Worm (Caenorhabditis elegans) whole organism, late embryonic: ENCODE results near the gene F16H6.9.
"Not testable (repeated sequence)": the region's sequence is repeated elsewhere in the genome, so short reads cannot be mapped to it uniquely, and the experiment has no call there.

ENCODE experiments used
- C38D4.7 ChIP-seq: fragments of 200-800 bp; sonication (Bioruptor generic); optimal IDR thresholded peaks from 2 replicates; lab custom pipeline; 2018; ENCODE audit warnings: mild to moderate bottlenecking, missing genetic modification characterization, moderate library complexity, missing compliant biosample characterization
- F13H6.1 ChIP-seq: sonication (generic microtip); optimal IDR thresholded peaks from 2 replicates; lab custom pipeline; 2016; ENCODE audit warnings: missing genetic modification characterization, missing compliant biosample characterization
- K09A11.1 ChIP-seq: sonication (generic microtip); optimal IDR thresholded peaks from 2 replicates; lab custom pipeline; 2017; ENCODE audit warnings: antibody characterized with exemption, mild to moderate bottlenecking, missing genetic modification characterization, missing compliant biosample characterization; ENCODE audit not compliant: insufficient read depth
- Y22D7AL.16 ChIP-seq: sonication (generic microtip); optimal IDR thresholded peaks from 2 replicates; lab custom pipeline; 2016; ENCODE audit warnings: missing genetic modification characterization, missing compliant biosample characterization
- ceh-18 ChIP-seq: sonication (generic microtip); optimal IDR thresholded peaks from 2 replicates; lab custom pipeline; 2016; ENCODE audit warnings: missing genetic modification characterization, missing compliant biosample characterization
- ceh-22 ChIP-seq: sonication (generic microtip); optimal IDR thresholded peaks from 2 replicates; lab custom pipeline; 2017; ENCODE audit warnings: missing biosample characterization, missing genetic modification characterization
- ceh-24 ChIP-seq: sonication (generic microtip); optimal IDR thresholded peaks from 2 replicates; lab custom pipeline; 2016; ENCODE audit warnings: mild to moderate bottlenecking, missing genetic modification characterization, missing compliant biosample characterization
- ceh-30 ChIP-seq: fragments of 150-350 bp; optimal IDR thresholded peaks from 2 replicates; lab custom pipeline; 2014; ENCODE audit warnings: missing biosample characterization, missing genetic modification characterization
- ceh-34 ChIP-seq: sonication (generic microtip); optimal IDR thresholded peaks from 2 replicates; lab custom pipeline; 2016; ENCODE audit warnings: mild to moderate bottlenecking, missing genetic modification characterization, missing compliant biosample characterization
- ceh-48 ChIP-seq: sonication (generic microtip); optimal IDR thresholded peaks from 2 replicates; lab custom pipeline; 2016; ENCODE audit warnings: missing genetic modification characterization, inconsistent platforms, missing compliant biosample characterization
- ceh-6 ChIP-seq: fragments of 200-800 bp; sonication (Bioruptor generic); optimal IDR thresholded peaks from 2 replicates; lab custom pipeline; 2018; ENCODE audit warnings: mild to moderate bottlenecking, missing genetic modification characterization, missing compliant biosample characterization
- ceh-9 ChIP-seq: sonication (generic microtip); optimal IDR thresholded peaks from 2 replicates; lab custom pipeline; 2016; ENCODE audit warnings: mild to moderate bottlenecking, missing genetic modification characterization, inconsistent platforms, missing compliant biosample characterization
- che-1 ChIP-seq: sonication (generic microtip); optimal IDR thresholded peaks from 2 replicates; lab custom pipeline; 2016; ENCODE audit warnings: mild to moderate bottlenecking, missing genetic modification characterization, missing compliant biosample characterization
- dmd-4 ChIP-seq: sonication (generic microtip); optimal IDR thresholded peaks from 2 replicates; lab custom pipeline; 2016; ENCODE audit warnings: borderline replicate concordance, missing genetic modification characterization, missing compliant biosample characterization
- dve-1 ChIP-seq: sonication (generic microtip); optimal IDR thresholded peaks from 2 replicates; lab custom pipeline; 2017; ENCODE audit warnings: antibody characterized with exemption, mild to moderate bottlenecking, missing genetic modification characterization, missing compliant biosample characterization
- elt-2 ChIP-seq: sonication (generic microtip); optimal IDR thresholded peaks from 2 replicates; lab custom pipeline; 2016; ENCODE audit warnings: missing genetic modification reagents, missing genetic modification characterization, missing compliant biosample characterization
- elt-4 ChIP-seq: sonication (generic microtip); optimal IDR thresholded peaks from 2 replicates; lab custom pipeline; 2016; ENCODE audit warnings: missing genetic modification characterization, missing compliant biosample characterization
- ets-4 ChIP-seq: sonication (generic microtip); optimal IDR thresholded peaks from 2 replicates; lab custom pipeline; 2016; ENCODE audit warnings: missing genetic modification characterization, missing compliant biosample characterization
- eyg-1 ChIP-seq: sonication (generic microtip); optimal IDR thresholded peaks from 2 replicates; lab custom pipeline; 2016; ENCODE audit warnings: missing genotype, missing genetic modification characterization, missing compliant biosample characterization
- fax-1 ChIP-seq: sonication (generic microtip); optimal IDR thresholded peaks from 2 replicates; lab custom pipeline; 2016; ENCODE audit warnings: missing genotype, missing genetic modification characterization, missing compliant biosample characterization
- fkh-10 ChIP-seq: fragments of 150-350 bp; optimal IDR thresholded peaks from 2 replicates; lab custom pipeline; 2014; ENCODE audit warnings: missing biosample characterization, missing genetic modification reagents, missing genetic modification characterization
- fkh-6 ChIP-seq: sonication (generic microtip); optimal IDR thresholded peaks from 2 replicates; lab custom pipeline; 2016; ENCODE audit warnings: missing genetic modification characterization, missing compliant biosample characterization
- gmeb-2 ChIP-seq: sonication (generic microtip); optimal IDR thresholded peaks from 2 replicates; lab custom pipeline; 2016; ENCODE audit warnings: missing genetic modification characterization, inconsistent platforms, missing compliant biosample characterization
- hlh-13 ChIP-seq: fragments of 200-800 bp; sonication (Bioruptor generic); optimal IDR thresholded peaks from 2 replicates; lab custom pipeline; 2018; ENCODE audit warnings: mild to moderate bottlenecking, missing genetic modification characterization, missing compliant biosample characterization
- hlh-30 ChIP-seq: sonication (generic microtip); optimal IDR thresholded peaks from 2 replicates; lab custom pipeline; 2017; ENCODE audit warnings: antibody characterized with exemption, missing genetic modification characterization, missing compliant biosample characterization; ENCODE audit not compliant: insufficient read depth
- hlh-6 ChIP-seq: sonication (generic microtip); optimal IDR thresholded peaks from 2 replicates; lab custom pipeline; 2016; ENCODE audit warnings: missing genotype, missing genetic modification characterization, missing compliant biosample characterization
- lim-6 ChIP-seq: sonication (generic microtip); optimal IDR thresholded peaks from 2 replicates; lab custom pipeline; 2016; ENCODE audit warnings: missing genetic modification characterization, missing compliant biosample characterization
- madf-2 ChIP-seq: sonication (generic microtip); optimal IDR thresholded peaks from 2 replicates; lab custom pipeline; 2017; ENCODE audit warnings: missing genetic modification characterization, missing compliant biosample characterization
- npax-4 ChIP-seq: sonication (generic microtip); optimal IDR thresholded peaks from 2 replicates; lab custom pipeline; 2016; ENCODE audit warnings: missing genetic modification characterization, missing compliant biosample characterization
- odd-2 ChIP-seq: sonication (generic microtip); optimal IDR thresholded peaks from 2 replicates; lab custom pipeline; 2017; ENCODE audit warnings: antibody characterized with exemption, mild to moderate bottlenecking, missing genetic modification characterization, missing compliant biosample characterization
- pha-2 ChIP-seq: sonication (generic microtip); optimal IDR thresholded peaks from 2 replicates; lab custom pipeline; 2017; ENCODE audit warnings: mild to moderate bottlenecking, missing genetic modification characterization, missing compliant biosample characterization
- pha-4 ChIP-seq: fragments of 150-350 bp; optimal IDR thresholded peaks from 2 replicates; lab custom pipeline; 2018; ENCODE audit warnings: missing biosample characterization, missing genetic modification reagents, missing genetic modification characterization
- pqm-1 ChIP-seq: sonication (generic microtip); optimal IDR thresholded peaks from 2 replicates; lab custom pipeline; 2016; ENCODE audit warnings: missing genetic modification characterization, missing compliant biosample characterization
- rnt-1 ChIP-seq: sonication (generic microtip); optimal IDR thresholded peaks from 2 replicates; lab custom pipeline; 2016; ENCODE audit warnings: missing genetic modification characterization, missing compliant biosample characterization
- sox-2 ChIP-seq: fragments of 200-800 bp; sonication (Bioruptor generic); IDR thresholded peaks from 2 replicates; pipeline ENCODE4 v1.3.6; 2022; ENCODE audit warnings: missing genetic modification reagents, missing genetic modification characterization, missing compliant biosample characterization
- sox-4 ChIP-seq: sonication (generic microtip); optimal IDR thresholded peaks from 2 replicates; lab custom pipeline; 2017; ENCODE audit warnings: mild to moderate bottlenecking, missing genetic modification characterization, inconsistent platforms, missing compliant biosample characterization
- syd-9 ChIP-seq: sonication (generic microtip); optimal IDR thresholded peaks from 2 replicates; lab custom pipeline; 2016; ENCODE audit warnings: mild to moderate bottlenecking, missing genetic modification characterization, moderate library complexity, missing compliant biosample characterization
- tbx-2 ChIP-seq: sonication (generic microtip); optimal IDR thresholded peaks from 2 replicates; lab custom pipeline; 2016; ENCODE audit warnings: missing genetic modification characterization, missing compliant biosample characterization
- tbx-7 ChIP-seq: sonication (generic microtip); optimal IDR thresholded peaks from 2 replicates; lab custom pipeline; 2016; ENCODE audit warnings: missing genotype, missing genetic modification characterization, missing compliant biosample characterization
- unc-42 ChIP-seq: sonication (generic microtip); optimal IDR thresholded peaks from 2 replicates; lab custom pipeline; 2016; ENCODE audit warnings: missing genotype, missing genetic modification characterization, missing compliant biosample characterization
- unc-86 ChIP-seq: sonication (generic microtip); optimal IDR thresholded peaks from 2 replicates; lab custom pipeline; 2016; ENCODE audit warnings: missing genetic modification characterization, missing compliant biosample characterization
- zip-5 ChIP-seq: sonication (generic microtip); optimal IDR thresholded peaks from 2 replicates; lab custom pipeline; 2016; ENCODE audit warnings: missing genetic modification characterization, missing compliant biosample characterization

Gene F16H6.9

DNA sequence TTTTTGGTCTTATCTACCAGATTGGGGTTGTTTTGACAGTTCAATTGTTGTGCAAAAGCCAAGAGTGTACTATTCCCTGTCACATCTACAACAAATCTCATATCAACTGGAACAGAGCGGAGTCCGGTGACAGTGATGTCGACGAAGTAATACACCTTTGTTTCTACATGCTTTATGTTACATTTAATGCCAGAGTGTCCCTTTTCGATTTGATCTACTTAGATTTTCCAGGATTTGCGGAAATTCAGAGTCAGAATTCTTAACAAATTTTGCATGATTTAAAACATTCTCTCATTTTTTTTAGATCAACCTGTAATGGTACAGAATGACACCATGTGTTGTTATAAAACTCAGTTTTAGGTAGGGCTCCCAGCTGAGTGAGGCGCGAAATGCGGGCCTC is 709 bp upstream of the F16H6.9 start, which contains the start of gene F16H6.8:
Gene F16H6.8 (minus strand): TSS at position 101 of the 400 bp plus-strand sequence.
- not testable (repeated sequence) for TF ChIP-seq hlh-13 (GFP tag; lab: Kevin White, UChicago); ceh-30 (tag; lab: Kevin White, UChicago); npax-4 (tag; lab: Kevin White, UChicago)
- TF ChIP-seq, all 69 proteins: peak for 0; not testable (repeated sequence) for 69

DNA sequence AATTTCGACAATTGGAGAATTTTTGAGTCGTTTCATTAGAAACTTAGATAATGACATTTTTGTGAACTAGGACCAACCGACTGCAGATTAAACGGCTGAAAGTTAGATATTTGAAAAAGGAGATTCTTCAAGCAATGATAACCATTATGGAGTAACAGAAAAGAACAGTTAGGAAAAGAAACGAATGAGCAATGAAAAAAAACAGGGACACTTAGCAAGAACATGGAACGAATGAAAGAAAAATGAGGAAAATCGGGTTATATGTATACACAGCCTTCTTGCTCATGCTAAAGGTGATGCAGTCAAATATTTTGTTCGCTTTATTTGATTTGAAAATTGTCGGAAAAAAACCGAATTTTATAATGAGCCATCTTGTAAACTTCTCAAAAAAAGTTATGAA is 7.5 kb downstream of the F16H6.9 start, which contains the start of gene F16H6.10:
Gene F16H6.10 (minus strand): TSS at position 101 of the 400 bp plus-strand sequence.
- TF ChIP-seq unc-42 (no peak), hlh-30 (tag; lab: Kevin White, UChicago) (no peak), ceh-24 (tag; lab: Kevin White, UChicago) (no peak), hlh-13 (GFP tag; lab: Kevin White, UChicago) (no peak), ceh-48 (tag; lab: Kevin White, UChicago) (no peak), odd-2 (tag; lab: Kevin White, UChicago) (no peak), ceh-6 (no peak), ceh-18 (tag; lab: Kevin White, UChicago) (no peak), sox-2 (GFP tag; lab: Robert Waterston, UW) (no peak), madf-2 (no peak), unc-86 (tag; lab: Kevin White, UChicago) (no peak), elt-2 (tag; lab: Kevin White, UChicago) (no peak), npax-4 (tag; lab: Kevin White, UChicago) (no peak), tbx-7 (no peak), K09A11.1 (no peak), elt-4 (tag; lab: Kevin White, UChicago) (no peak), ets-4 (no peak), che-1 (no peak), ceh-30 (tag; lab: Kevin White, UChicago) (no peak)

DNA sequence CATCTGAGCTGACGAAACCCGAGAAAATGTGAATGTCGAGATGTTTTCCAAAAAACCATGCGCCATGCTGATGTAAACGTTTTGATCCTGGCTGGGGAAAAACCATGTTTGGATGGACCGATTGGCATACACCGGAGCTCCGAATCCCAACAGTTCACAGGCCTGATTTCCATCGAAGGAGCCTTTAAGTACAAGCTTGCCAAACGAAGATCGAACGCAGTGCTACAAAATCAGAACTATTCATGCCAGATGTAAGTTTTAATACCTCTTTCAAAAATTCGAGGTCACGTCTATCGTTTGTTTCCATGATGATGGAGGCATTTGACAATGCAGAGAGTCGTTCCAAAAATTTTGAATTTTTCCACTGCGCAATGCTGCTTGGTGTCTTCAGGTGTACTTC is 18.9 kb downstream of the F16H6.9 start:
- TF ChIP-seq odd-2 (tag; lab: Kevin White, UChicago) (no peak), elt-2 (tag; lab: Kevin White, UChicago) (no peak), pha-2 (tag; lab: Kevin White, UChicago) (no peak), ceh-9 (tag; lab: Kevin White, UChicago) (no peak), F13H6.1 (no peak), hlh-6 (tag; lab: Kevin White, UChicago) (no peak)

DNA sequence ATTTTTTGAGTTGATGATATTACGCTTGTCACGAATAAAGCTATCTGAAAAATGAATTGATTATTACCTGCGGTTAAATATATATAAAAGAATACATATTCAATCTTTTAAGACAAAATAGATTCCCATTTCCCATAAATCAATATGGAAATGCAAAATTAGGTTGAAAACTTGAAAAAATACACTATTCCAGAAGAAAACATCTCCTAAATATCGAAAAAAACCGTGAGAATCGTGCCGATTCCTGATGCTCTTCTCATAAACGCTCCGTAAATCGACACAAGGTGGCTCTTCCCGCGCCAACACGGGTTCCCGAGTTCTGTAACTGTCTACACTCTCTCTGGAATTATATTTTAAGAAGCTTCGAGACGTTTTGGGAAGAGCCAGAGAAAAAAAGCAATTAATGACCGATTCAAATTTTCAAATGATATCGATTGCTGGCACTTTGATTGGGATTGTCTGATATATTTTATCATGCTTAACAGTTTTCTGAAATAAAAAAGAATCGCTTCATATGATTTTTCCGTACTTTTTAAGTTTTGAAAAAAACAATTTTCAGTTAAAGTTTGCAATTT is 19.9 kb downstream of the F16H6.9 start, which contains the start of gene R10E8.3:
Gene R10E8.3 (minus strand): TSS at position 51 of the 575 bp plus-strand sequence.
- no peak for TF ChIP-seq sox-4 (tag; lab: Kevin White, UChicago)
- no peak for TF ChIP-seq gmeb-2 (tag; lab: Kevin White, UChicago)
- no peak for TF ChIP-seq zip-5
- TF ChIP-seq tbx-7 = no peak
- TF ChIP-seq C38D4.7 (GFP tag; lab: Kevin White, UChicago) = no peak
- TF ChIP-seq ceh-18 (tag; lab: Kevin White, UChicago) = no peak
- no peak for TF ChIP-seq fkh-10
- TF ChIP-seq lim-6 (tag; lab: Kevin White, UChicago) = no peak
- TF ChIP-seq rnt-1 (tag; lab: Kevin White, UChicago) = no peak
- TF ChIP-seq odd-2 (tag; lab: Kevin White, UChicago) = no peak
- no peak for TF ChIP-seq K09A11.1
- no peak for TF ChIP-seq tbx-2

DNA sequence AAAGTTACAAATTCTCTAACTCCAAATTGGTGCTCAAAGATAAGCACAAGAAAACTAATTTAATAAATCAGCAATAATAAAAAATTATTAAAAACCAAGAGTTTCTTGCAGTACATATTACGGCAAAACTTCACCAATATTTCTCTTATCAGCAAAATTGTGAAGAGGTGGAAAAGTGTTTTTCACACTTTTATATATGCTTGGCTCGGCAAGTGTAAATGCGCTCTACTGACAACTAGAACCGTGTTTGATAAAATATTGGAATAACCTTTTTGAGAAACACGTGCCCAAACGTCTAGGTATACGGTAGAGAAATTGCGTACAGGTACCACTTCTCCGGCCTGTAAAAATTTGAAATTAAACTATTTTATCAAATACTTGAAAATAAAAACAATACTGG is 24.4 kb downstream of the F16H6.9 start, which contains the start of gene R10E8.8:
Gene R10E8.8 (minus strand): TSS at position 343 of the 400 bp plus-strand sequence.
- TF ChIP-seq dve-1 (tag; lab: Kevin White, UChicago) = no peak
- TF ChIP-seq dmd-4 (tag; lab: Kevin White, UChicago) = no peak
- TF ChIP-seq Y22D7AL.16 (tag; lab: Kevin White, UChicago) = no peak
- TF ChIP-seq ceh-22 = no peak
- no peak for TF ChIP-seq C38D4.7 (GFP tag; lab: Kevin White, UChicago)
- no peak for TF ChIP-seq ceh-24 (tag; lab: Kevin White, UChicago)
- TF ChIP-seq fkh-6 (tag; lab: Kevin White, UChicago) = no peak
- no peak for TF ChIP-seq eyg-1 (tag; lab: Kevin White, UChicago)
- no peak for TF ChIP-seq fax-1
- TF ChIP-seq che-1 = no peak
- TF ChIP-seq odd-2 (tag; lab: Kevin White, UChicago) = no peak
- TF ChIP-seq ceh-34 (tag; lab: Kevin White, UChicago) = no peak
- TF ChIP-seq hlh-13 (GFP tag; lab: Kevin White, UChicago) = no peak
- no peak for TF ChIP-seq pha-4 (tag; lab: Kevin White, UChicago)
- no peak for TF ChIP-seq syd-9
- no peak for TF ChIP-seq pqm-1 (tag; lab: Kevin White, UChicago)
- TF ChIP-seq madf-2 = no peak
- TF ChIP-seq, all 69 proteins: peak for 0
